Fruit fly (Drosophila melanogaster) whole organism, embryonic: ENCODE data around the gene Mlp84B.

Experiments
- CG10147 ChIP-seq: fragments of 200-800 bp; sonication (Bioruptor generic); optimal IDR thresholded peaks from 2 replicates; lab custom pipeline; 2019; ENCODE audit warnings: missing biosample characterization, mild to moderate bottlenecking, missing genetic modification characterization, moderate library complexity
- CG12299 ChIP-seq: fragments of 200-800 bp; sonication (Bioruptor generic); optimal IDR thresholded peaks from 2 replicates; lab custom pipeline; 2018; ENCODE audit warnings: missing biosample characterization, mild to moderate bottlenecking, missing genetic modification characterization
- CG12659 ChIP-seq: fragments of 200-800 bp; sonication (Bioruptor generic); optimal IDR thresholded peaks from 3 replicates; lab custom pipeline; 2017; ENCODE audit warnings: mild to moderate bottlenecking, missing biosample characterization, missing genetic modification reagents, missing genetic modification characterization
- CG13624 ChIP-seq: fragments of 200-800 bp; sonication (Bioruptor generic); optimal IDR thresholded peaks from 2 replicates; lab custom pipeline; 2016; ENCODE audit warnings: missing biosample characterization, missing genetic modification characterization
- CG1647 ChIP-seq: fragments of 200-800 bp; sonication (Bioruptor generic); optimal IDR thresholded peaks from 3 replicates; lab custom pipeline; 2016; ENCODE audit warnings: missing biosample characterization, missing genetic modification characterization
- CG18619 ChIP-seq: fragments of 200-800 bp; sonication (Bioruptor generic); optimal IDR thresholded peaks from 3 replicates; lab custom pipeline; 2017; ENCODE audit warnings: missing biosample characterization, mild to moderate bottlenecking, missing genetic modification characterization
- CG31388 ChIP-seq: fragments of 200-800 bp; sonication (Bioruptor generic); optimal IDR thresholded peaks from 2 replicates; lab custom pipeline; 2016; ENCODE audit warnings: missing biosample characterization, missing genetic modification characterization
- CG3163 ChIP-seq: fragments of 200-800 bp; sonication (Bioruptor generic); optimal IDR thresholded peaks from 3 replicates; lab custom pipeline; 2016; ENCODE audit warnings: missing biosample characterization, missing genetic modification characterization
- CG32532 ChIP-seq: fragments of 200-800 bp; sonication (Bioruptor generic); IDR thresholded peaks from 2 replicates; pipeline ENCODE4 v1.3.6; 2022; ENCODE audit warnings: missing biosample characterization, missing genetic modification characterization
- CG3281 ChIP-seq: fragments of 200-800 bp; sonication (Bioruptor generic); optimal IDR thresholded peaks from 3 replicates; lab custom pipeline; 2017; ENCODE audit warnings: missing biosample characterization, mild to moderate bottlenecking, missing genetic modification characterization
- CG4282 ChIP-seq: fragments of 200-800 bp; sonication (Bioruptor generic); optimal IDR thresholded peaks from 2 replicates; lab custom pipeline; 2016; ENCODE audit warnings: missing biosample characterization, missing genetic modification characterization
- CG7556 ChIP-seq: fragments of 200-800 bp; sonication (Bioruptor generic); optimal IDR thresholded peaks from 2 replicates; lab custom pipeline; 2017; ENCODE audit warnings: missing biosample characterization, mild to moderate bottlenecking, missing genetic modification characterization
- CG8765 ChIP-seq: fragments of 200-800 bp; sonication (Bioruptor generic); IDR thresholded peaks from 2 replicates; pipeline ENCODE4 v1.3.6; 2022; ENCODE audit warnings: missing biosample characterization, missing genetic modification characterization
- CG8924 ChIP-seq: fragments of 200-800 bp; optimal IDR thresholded peaks from 3 replicates; lab custom pipeline; 2019; ENCODE audit warnings: missing biosample characterization, mild to moderate bottlenecking, missing genetic modification characterization, moderate library complexity
- CG9727 ChIP-seq: fragments of 200-800 bp; sonication (Bioruptor generic); optimal IDR thresholded peaks from 3 replicates; lab custom pipeline; 2017; ENCODE audit warnings: missing biosample characterization, mild to moderate bottlenecking, missing genetic modification characterization
- CG9817 ChIP-seq: fragments of 200-800 bp; sonication (Bioruptor generic); optimal IDR thresholded peaks from 2 replicates; lab custom pipeline; 2018; ENCODE audit warnings: missing biosample characterization, mild to moderate bottlenecking, missing genetic modification characterization, moderate library complexity
- Chrac-16 ChIP-seq: fragments of 200-800 bp; sonication (Bioruptor generic); optimal IDR thresholded peaks from 3 replicates; lab custom pipeline; 2016; ENCODE audit warnings: missing biosample characterization, missing genetic modification characterization
- D19B ChIP-seq: fragments of 200-800 bp; sonication (Bioruptor generic); optimal IDR thresholded peaks from 2 replicates; lab custom pipeline; 2017; ENCODE audit warnings: missing biosample characterization, mild to moderate bottlenecking, missing genetic modification characterization
- Dbx ChIP-seq: fragments of 200-800 bp; sonication (Bioruptor generic); IDR thresholded peaks from 3 replicates; pipeline ENCODE4 v1.3.6; 2022; ENCODE audit warnings: missing biosample characterization, missing genetic modification characterization
- Dek ChIP-seq: fragments of 200-800 bp; sonication (Bioruptor generic); optimal IDR thresholded peaks from 3 replicates; lab custom pipeline; 2019; ENCODE audit warnings: missing biosample characterization, mild to moderate bottlenecking, missing genetic modification characterization, moderate library complexity
- E2f2 ChIP-seq: fragments of 200-800 bp; sonication (Bioruptor generic); IDR thresholded peaks from 2 replicates; pipeline ENCODE4 v1.3.6; 2022; ENCODE audit warnings: missing biosample characterization, missing genetic modification characterization
- HLHmδ ChIP-seq: fragments of 200-800 bp; sonication (Bioruptor generic); optimal IDR thresholded peaks from 2 replicates; lab custom pipeline; 2018; ENCODE audit warnings: missing biosample characterization, mild to moderate bottlenecking, missing genetic modification characterization, moderate library complexity
- MBD-R2 ChIP-seq: fragments of 200-800 bp; sonication (Bioruptor generic); IDR thresholded peaks from 2 replicates; pipeline ENCODE4 v1.3.6; 2022; ENCODE audit warnings: missing biosample characterization, missing genetic modification characterization
- Mad ChIP-seq: fragments of 200-800 bp; sonication (Bioruptor generic); optimal IDR thresholded peaks from 2 replicates; lab custom pipeline; 2016; ENCODE audit warnings: missing biosample characterization, missing genetic modification characterization
- Mrtf ChIP-seq: fragments of 200-800 bp; sonication (Bioruptor generic); IDR thresholded peaks from 3 replicates; pipeline ENCODE4 v1.3.6; 2022; ENCODE audit warnings: missing biosample characterization, missing genetic modification characterization
- NC2β ChIP-seq: fragments of 200-800 bp; sonication (Bioruptor generic); optimal IDR thresholded peaks from 2 replicates; lab custom pipeline; 2016; ENCODE audit warnings: missing biosample characterization, missing genetic modification characterization
- Oaz ChIP-seq: fragments of 200-800 bp; sonication (Bioruptor generic); IDR thresholded peaks from 2 replicates; pipeline ENCODE4 v1.3.6; 2022; ENCODE audit warnings: missing biosample characterization, missing genetic modification characterization
- TFAM ChIP-seq: fragments of 200-800 bp; sonication (Bioruptor generic); optimal IDR thresholded peaks from 2 replicates; lab custom pipeline; 2017; ENCODE audit warnings: missing biosample characterization, missing genetic modification characterization, inconsistent platforms
- Xrp1 ChIP-seq: fragments of 200-800 bp; sonication (Bioruptor generic); IDR thresholded peaks from 2 replicates; pipeline ENCODE4 v1.3.6; 2022; ENCODE audit warnings: missing biosample characterization, missing genetic modification characterization
- btn ChIP-seq: fragments of 200-800 bp; sonication (Bioruptor generic); optimal IDR thresholded peaks from 2 replicates; lab custom pipeline; 2016; ENCODE audit warnings: missing biosample characterization, missing genetic modification characterization
- chn ChIP-seq: fragments of 200-800 bp; sonication (Bioruptor generic); optimal IDR thresholded peaks from 2 replicates; lab custom pipeline; 2016; ENCODE audit warnings: missing biosample characterization, missing genetic modification characterization
- crol ChIP-seq: fragments of 200-800 bp; sonication (Bioruptor generic); IDR thresholded peaks from 2 replicates; pipeline ENCODE4 v1.3.6; 2022; ENCODE audit warnings: missing biosample characterization, missing genetic modification characterization
- fu2 ChIP-seq: fragments of 200-800 bp; sonication (Bioruptor generic); optimal IDR thresholded peaks from 2 replicates; lab custom pipeline; 2016; ENCODE audit warnings: missing biosample characterization, missing genetic modification characterization
- grn ChIP-seq: fragments of 200-800 bp; sonication (Bioruptor generic); optimal IDR thresholded peaks from 3 replicates; lab custom pipeline; 2017; ENCODE audit warnings: missing biosample characterization, missing genetic modification characterization
- gsb ChIP-seq: fragments of 200-800 bp; sonication (Bioruptor generic); IDR thresholded peaks from 2 replicates; pipeline ENCODE4 v1.3.6; 2022; ENCODE audit warnings: missing biosample characterization, missing genetic modification characterization
- hb ChIP-seq: fragments of 200-800 bp; sonication (Bioruptor generic); IDR thresholded peaks from 3 replicates; pipeline ENCODE4 v1.3.6; 2022; ENCODE audit warnings: missing biosample characterization, missing genetic modification characterization; ENCODE audit not compliant: partially characterized antibody
- hbn ChIP-seq: fragments of 200-800 bp; sonication (Bioruptor generic); IDR thresholded peaks from 2 replicates; pipeline ENCODE4 v1.3.6; 2022; ENCODE audit warnings: missing biosample characterization, missing genetic modification characterization; ENCODE audit not compliant: partially characterized antibody
- her ChIP-seq: fragments of 200-800 bp; sonication (Bioruptor generic); optimal IDR thresholded peaks from 2 replicates; lab custom pipeline; 2016; ENCODE audit warnings: missing biosample characterization, missing genetic modification characterization
- lbe ChIP-seq: fragments of 200-800 bp; sonication (Bioruptor generic); optimal IDR thresholded peaks from 2 replicates; lab custom pipeline; 2016; ENCODE audit warnings: missing biosample characterization, mild to moderate bottlenecking, missing genetic modification characterization
- lola ChIP-seq, 3 experiments: fragments of >200 bp in 2 of 3; fragments of 200-800 bp in 1 of 3; sonication (Bioruptor generic) in 1 of 3; optimal IDR thresholded peaks; 2 replicates each; lab custom pipeline; 2017 to 2019; ENCODE audit warnings: missing biosample characterization in 3 of 3, missing genetic modification characterization in 3 of 3, mild to moderate bottlenecking in 1 of 3, moderate library complexity in 1 of 3
- lov ChIP-seq, 2 experiments: fragments of 200-800 bp in 1 of 2; fragments of >200 bp in 1 of 2; sonication (Bioruptor generic) in 1 of 2; IDR thresholded peaks in 1 of 2; optimal IDR thresholded peaks in 1 of 2; 2 replicates in 1 of 2; 3 replicates in 1 of 2; pipeline versions ENCODE4 v1.3.6 to Lab custom; 2017 to 2022; ENCODE audit warnings: missing biosample characterization in 1 of 2, missing genetic modification characterization in 1 of 2
- odd ChIP-seq: fragments of 200-800 bp; sonication (Bioruptor generic); optimal IDR thresholded peaks from 2 replicates; lab custom pipeline; 2017; ENCODE audit warnings: missing biosample characterization, mild to moderate bottlenecking, missing genetic modification characterization
- otp ChIP-seq: fragments of 200-800 bp; sonication (Bioruptor generic); IDR thresholded peaks from 3 replicates; pipeline ENCODE4, ENCODE4 v1.3.6; 2022; ENCODE audit warnings: missing biosample characterization, missing genetic modification characterization
- p53 ChIP-seq: fragments of 200-800 bp; sonication (Bioruptor generic); optimal IDR thresholded peaks from 2 replicates; lab custom pipeline; 2016; ENCODE audit warnings: missing biosample characterization, missing genetic modification characterization
- pzg ChIP-seq: fragments of 200-800 bp; sonication (Bioruptor generic); optimal IDR thresholded peaks from 3 replicates; lab custom pipeline; 2018; ENCODE audit warnings: missing biosample characterization, mild to moderate bottlenecking, missing genetic modification characterization, moderate library complexity
- repo ChIP-seq: fragments of 200-800 bp; sonication (Bioruptor generic); optimal IDR thresholded peaks from 2 replicates; lab custom pipeline; 2016; ENCODE audit warnings: missing biosample characterization, missing genetic modification characterization
- shn ChIP-seq: fragments of 200-800 bp; sonication (Bioruptor generic); optimal IDR thresholded peaks from 3 replicates; lab custom pipeline; 2016; ENCODE audit warnings: missing biosample characterization, missing genetic modification characterization
- ssp ChIP-seq: fragments of 200-800 bp; sonication (Bioruptor generic); IDR thresholded peaks from 2 replicates; pipeline ENCODE4 v1.3.6; 2022; ENCODE audit warnings: missing biosample characterization, missing genetic modification characterization
- trh ChIP-seq: fragments of 200-800 bp; sonication (Bioruptor generic); optimal IDR thresholded peaks from 2 replicates; lab custom pipeline; 2016; ENCODE audit warnings: missing biosample characterization, missing genetic modification characterization
- tup ChIP-seq: fragments of 200-800 bp; sonication (Bioruptor generic); optimal IDR thresholded peaks from 2 replicates; lab custom pipeline; 2016; ENCODE audit warnings: missing biosample characterization, mild to moderate bottlenecking, missing genetic modification characterization, moderate library complexity

Gene Mlp84B

DNA sequence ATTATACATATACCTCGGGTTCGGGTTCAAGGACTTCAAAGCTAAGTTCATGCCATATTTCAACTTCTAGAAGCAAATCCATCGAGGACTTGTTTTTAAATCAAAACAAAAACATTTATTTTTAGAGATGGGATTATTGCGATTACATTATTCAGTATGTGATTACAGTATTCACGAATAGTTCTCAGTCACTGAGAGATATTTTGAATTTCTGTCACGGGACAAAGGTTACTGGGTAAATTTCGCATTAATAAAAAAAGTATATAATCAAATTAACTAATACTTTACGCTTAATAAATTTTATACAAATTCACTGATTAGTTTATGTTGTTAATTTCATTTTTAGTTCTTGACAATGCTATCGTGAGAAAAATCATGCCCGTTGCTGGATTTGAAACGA is 23.9 kb downstream of the Mlp84B start (continued):
- no peak for TF ChIP-seq lola (GFP tag; optimal IDR thresholded peaks at IDR 0.05; lab: Kevin White, UChicago)
- TF ChIP-seq lbe: no peak
- no peak for TF ChIP-seq btn (GFP tag; lab: Kevin White, UChicago)
- no peak for TF ChIP-seq D19B (GFP tag; lab: Kevin White, UChicago)
- TF ChIP-seq Dbx (GFP tag; lab: Robert Waterston, UW): no peak
- TF ChIP-seq lov (optimal IDR thresholded peaks at IDR 0.05; lab: Kevin White, UChicago): no peak
- TF ChIP-seq lov (GFP tag; IDR thresholded peaks at IDR 0.05; lab: Robert Waterston, UW): no peak
- TF ChIP-seq CG12659 (GFP tag; lab: Kevin White, UChicago): no peak
- TF ChIP-seq ssp: no peak
- TF ChIP-seq CG32532 (GFP tag; lab: Robert Waterston, UW): peak; percentile 60
- TF ChIP-seq CG3281: no peak
- peak; percentile 32 for TF ChIP-seq pzg (GFP tag; lab: Kevin White, UChicago)
- no peak for TF ChIP-seq CG9727 (GFP tag; lab: Kevin White, UChicago)
- TF ChIP-seq CG3163 (GFP tag; lab: Kevin White, UChicago): no peak
- no peak for TF ChIP-seq HLHmδ
- no peak for TF ChIP-seq Oaz (GFP tag; lab: Robert Waterston, UW)
- no peak for TF ChIP-seq Dek (tag; lab: Kevin White, UChicago)
- TF ChIP-seq CG12299: no peak
- TF ChIP-seq shn (GFP tag; lab: Kevin White, UChicago): no peak
- no peak for TF ChIP-seq CG8765 (GFP tag; lab: Robert Waterston, UW)
- peak; percentile 1 for TF ChIP-seq CG8924 (tag; lab: Kevin White, UChicago)
- peak; percentile 17 for TF ChIP-seq CG9817 (tag; lab: Kevin White, UChicago)
- TF ChIP-seq trh (GFP tag; lab: Kevin White, UChicago): no peak
- TF ChIP-seq Xrp1 (GFP tag; lab: Robert Waterston, UW): no peak; the same call in 1 of the 2 replicates
- TF ChIP-seq CG31388 (GFP tag; lab: Kevin White, UChicago): no peak
- TF ChIP-seq MBD-R2 (GFP tag; lab: Robert Waterston, UW): peak; percentile 70
- no peak for TF ChIP-seq p53 (GFP tag; lab: Kevin White, UChicago)
- no peak for TF ChIP-seq CG1647 (GFP tag; lab: Kevin White, UChicago)
- TF ChIP-seq CG7556 (GFP tag; lab: Kevin White, UChicago): no peak
- no peak for TF ChIP-seq her
- no peak for TF ChIP-seq CG18619
- no peak for TF ChIP-seq Mad (GFP tag; lab: Kevin White, UChicago)
- no peak for TF ChIP-seq hbn (GFP tag; lab: Robert Waterston, UW)
- TF ChIP-seq repo (GFP tag; lab: Kevin White, UChicago): no peak
- TF ChIP-seq CG10147: no peak
- TF ChIP-seq E2f2 (GFP tag; lab: Robert Waterston, UW): peak; percentile 26; the same call in 1 of the 2 replicates
- TF ChIP-seq CG13624 (GFP tag; lab: Kevin White, UChicago): no peak
- no peak for TF ChIP-seq NC2β
- no peak for TF ChIP-seq tup
- TF ChIP-seq hb (GFP tag; lab: Robert Waterston, UW): no peak
- TF ChIP-seq otp (GFP tag; lab: Robert Waterston, UW): no peak
- TF ChIP-seq Mrtf (GFP tag; lab: Robert Waterston, UW): no peak
- no peak for TF ChIP-seq fu2 (GFP tag; lab: Kevin White, UChicago)
- TF ChIP-seq odd: no peak
- TF ChIP-seq gsb (GFP tag; lab: Robert Waterston, UW): no peak
- peak; percentile 12 for TF ChIP-seq Chrac-16
- no peak for TF ChIP-seq CG4282
- TF ChIP-seq crol (GFP tag; lab: Robert Waterston, UW): no peak
- TF ChIP-seq chn: no peak
- no peak for TF ChIP-seq grn (GFP tag; lab: Kevin White, UChicago)
- no peak for TF ChIP-seq TFAM (GFP tag; lab: Kevin White, UChicago)
